Fruit fly (Drosophila melanogaster): ENCODE measurements around the gene Lon.

DNA sequence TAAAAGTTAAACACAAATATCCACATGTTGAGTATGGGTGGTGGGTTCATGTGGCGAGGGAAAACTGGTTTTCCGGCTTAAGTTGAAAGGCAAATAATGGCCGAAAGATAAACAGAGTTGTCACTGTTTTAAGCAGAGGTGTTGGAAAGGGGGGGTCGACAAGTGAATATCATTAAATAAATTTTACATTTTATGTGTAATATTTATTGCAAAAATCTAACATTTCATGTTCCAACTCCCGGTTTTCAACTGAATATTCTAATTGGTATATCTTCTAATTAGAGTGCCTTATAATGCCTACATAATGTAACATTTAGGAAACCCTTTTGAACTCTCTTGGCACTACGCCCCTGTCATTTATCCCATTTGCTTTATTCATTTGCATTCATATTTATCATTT, 43.9 kb upstream of the Lon start:
- TF ChIP-seq spab (GFP tag; optimal IDR thresholded peaks at IDR 0.05), result no peak
- no peak for TF ChIP-seq CG3032 (tag; optimal IDR thresholded peaks at IDR 0.05)

All from whole organism, prepupa.